Worm (Caenorhabditis elegans): ENCODE results near the gene B0545.4.

DNA sequence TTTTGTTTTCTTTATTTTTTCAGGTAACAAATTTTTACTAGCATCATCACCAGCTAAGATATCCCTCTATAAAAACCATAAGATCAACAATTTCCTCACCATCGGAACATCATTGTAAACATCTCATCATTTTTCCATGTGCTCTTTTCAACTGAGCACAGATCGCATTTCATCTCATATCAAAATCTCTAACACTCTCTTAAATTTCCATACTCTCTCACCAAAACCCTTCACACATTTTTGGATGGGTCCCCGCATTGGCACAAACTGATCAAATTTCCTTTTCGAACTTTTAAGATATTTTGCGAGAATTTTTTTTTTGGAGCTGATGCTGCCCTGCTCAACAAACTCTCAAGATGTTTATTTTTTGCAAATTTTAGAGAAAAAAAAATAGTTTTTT, 31.8 kb downstream of the B0545.4 start:
- no peak for TF ChIP-seq ztf-11 (tag; optimal IDR thresholded peaks at IDR 0.05)
- TF ChIP-seq nhr-237 (tag; optimal IDR thresholded peaks at IDR 0.05), result no peak
- TF ChIP-seq ceh-16 (tag; optimal IDR thresholded peaks at IDR 0.05), result no peak
- TF ChIP-seq jun-1 (tag; optimal IDR thresholded peaks at IDR 0.05), result no peak
- TF ChIP-seq nhr-43 (tag; optimal IDR thresholded peaks at IDR 0.05; ENCODE audit: poor library complexity, severe bottlenecking), result no peak

All from whole organism, L3 larva.